Worm (Caenorhabditis elegans) whole organism, midembryonic: ENCODE results near the gene fbxb-116.

Experiments
- T22C8.4 ChIP-seq: fragments of 200-800 bp; sonication (Bioruptor generic); IDR thresholded peaks from 2 replicates; pipeline ENCODE4 v1.3.6; 2022; ENCODE audit warnings: missing genetic modification characterization, missing compliant biosample characterization
- cog-1 ChIP-seq: sonication (generic microtip); optimal IDR thresholded peaks from 2 replicates; lab custom pipeline; 2016; ENCODE audit warnings: missing genetic modification characterization, missing compliant biosample characterization
- flt-1 ChIP-seq: fragments of 200-800 bp; sonication (Bioruptor generic); IDR thresholded peaks from 2 replicates; pipeline ENCODE4 v1.3.6; 2022; ENCODE audit warnings: missing genetic modification characterization, missing compliant biosample characterization
- klf-2 ChIP-seq: fragments of 200-800 bp; sonication (Bioruptor generic); conservative IDR thresholded peaks from 2 replicates; pipeline ENCODE4 v1.3.6; 2022; ENCODE audit warnings: missing genetic modification reagents, missing genetic modification characterization, missing compliant biosample characterization
- med-1 ChIP-seq: sonication (generic microtip); optimal IDR thresholded peaks from 2 replicates; lab custom pipeline; 2017; ENCODE audit warnings: missing genetic modification characterization, mild to moderate bottlenecking, missing compliant biosample characterization, antibody characterized with exemption, missing genetic modification reagents; ENCODE audit not compliant: insufficient read depth
- ref-1 ChIP-seq: fragments of 200-800 bp; sonication (Bioruptor generic); conservative IDR thresholded peaks from 2 replicates; pipeline ENCODE4 v1.3.6; 2022; ENCODE audit warnings: missing genetic modification reagents, missing genetic modification characterization, missing compliant biosample characterization
- tab-1 ChIP-seq: fragments of 200-800 bp; sonication (Bioruptor generic); IDR thresholded peaks from 2 replicates; pipeline ENCODE4 v1.3.6; 2022; ENCODE audit warnings: missing genetic modification characterization, missing compliant biosample characterization
- ztf-23 ChIP-seq: fragments of 200-800 bp; sonication (Bioruptor generic); IDR thresholded peaks from 2 replicates; pipeline ENCODE4 v1.3.6; 2022; ENCODE audit warnings: missing genetic modification reagents, missing genetic modification characterization, missing compliant biosample characterization
- ztf-29 ChIP-seq: fragments of 200-800 bp; sonication (Bioruptor generic); IDR thresholded peaks from 2 replicates; pipeline ENCODE4 v1.3.6; 2022; ENCODE audit warnings: missing genetic modification reagents, missing genetic modification characterization, missing compliant biosample characterization

fbxb-116 gene

DNA sequence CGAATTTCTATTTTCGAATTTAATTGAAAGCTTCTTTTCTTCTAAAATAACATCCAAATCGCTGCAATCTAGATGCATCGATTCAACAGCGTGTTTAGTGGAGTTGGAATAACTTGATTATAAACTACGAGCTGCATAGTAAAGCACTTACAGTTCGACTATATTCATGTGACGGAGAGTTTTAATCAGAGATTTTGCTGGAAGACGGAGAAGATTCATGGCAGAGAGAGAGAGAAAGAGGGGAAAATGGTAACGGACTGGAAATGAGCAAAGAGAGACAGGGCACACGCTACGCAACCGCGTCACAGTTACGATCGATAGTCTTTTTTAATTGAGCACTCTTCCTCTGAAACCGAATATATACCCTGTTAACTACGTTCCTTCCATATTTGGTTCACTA lies at the start of gene fbxb-116:
TSS of gene fbxb-116 (plus strand) at position 301 of the 400 bp plus-strand sequence.
- TF ChIP-seq ztf-29 (no peak), med-1 (GFP tag; lab: Kevin White, UChicago) (no peak), ref-1 (GFP tag; lab: Robert Waterston, UW) (no peak), klf-2 (GFP tag; lab: Robert Waterston, UW) (no peak), ztf-23 (GFP tag; lab: Robert Waterston, UW) (no peak), T22C8.4 (no peak), tab-1 (GFP tag; lab: Robert Waterston, UW) (no peak), cog-1 (tag; lab: Kevin White, UChicago) (no peak), flt-1 (no peak)

DNA sequence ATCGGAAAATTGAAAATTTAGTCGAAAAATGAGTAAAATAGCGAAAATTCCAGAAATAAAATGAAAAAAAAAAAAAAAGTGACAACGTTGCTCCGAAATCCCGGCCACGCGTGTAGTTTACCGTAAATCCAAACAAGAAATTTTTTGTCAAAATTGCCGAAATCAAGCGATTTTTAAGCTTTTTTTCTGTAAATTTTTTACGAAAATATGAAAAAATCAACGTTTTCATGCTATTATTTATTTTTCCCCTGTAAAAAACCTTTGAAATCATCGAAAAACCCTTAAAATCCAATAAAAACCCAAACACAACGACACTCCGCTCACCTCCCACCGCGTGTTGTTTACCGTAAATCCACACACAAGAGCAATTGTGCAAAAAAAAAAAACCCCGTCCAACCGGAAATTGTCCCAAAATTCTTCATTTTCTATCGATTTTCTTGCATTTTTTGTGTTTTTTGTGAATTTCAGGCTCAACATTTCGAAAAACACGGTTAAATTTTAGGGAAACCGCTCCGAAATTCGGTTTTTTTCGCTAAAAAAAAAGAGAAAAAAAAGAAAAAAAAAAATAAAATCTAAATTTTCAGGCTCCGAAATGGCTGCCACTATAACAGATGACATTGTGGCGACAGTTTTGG lies 43.5 kb upstream of the fbxb-116 start, which contains the start of the genes Y39B6A.3 and pph-5:
TSS of gene Y39B6A.3 (minus strand) at position 51 of the 635 bp plus-strand sequence.
TSS of gene pph-5 (plus strand) at position 585 of the 635 bp plus-strand sequence.
- no peak for TF ChIP-seq tab-1 (GFP tag; lab: Robert Waterston, UW)
- TF ChIP-seq ztf-23 (GFP tag; lab: Robert Waterston, UW): no peak
- no peak for TF ChIP-seq ztf-29
- TF ChIP-seq ref-1 (GFP tag; lab: Robert Waterston, UW): no peak
- no peak for TF ChIP-seq T22C8.4
- TF ChIP-seq flt-1: no peak
- TF ChIP-seq med-1 (GFP tag; lab: Kevin White, UChicago): no peak
- no peak for TF ChIP-seq klf-2 (GFP tag; lab: Robert Waterston, UW)
- no peak for TF ChIP-seq cog-1 (tag; lab: Kevin White, UChicago)

DNA sequence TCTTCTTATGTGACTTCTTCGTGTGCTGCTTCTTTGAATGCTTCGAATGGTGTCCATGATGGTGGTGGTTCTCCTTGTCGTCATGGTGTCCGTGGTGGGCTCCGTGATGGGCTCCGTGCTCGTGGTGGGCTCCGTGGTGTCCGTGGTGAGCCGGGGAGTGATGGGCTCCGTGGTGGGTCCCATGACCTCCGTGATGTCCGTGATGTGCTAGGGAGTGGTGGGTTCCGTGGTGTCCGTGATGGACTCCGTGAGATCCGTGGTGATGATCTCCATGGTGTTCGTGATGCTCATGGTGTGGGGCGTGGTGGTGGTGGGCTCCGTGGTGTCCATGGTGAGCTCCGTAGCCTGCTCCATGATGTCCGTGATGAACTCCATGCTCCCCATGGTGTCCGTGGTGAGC lies 32.4 kb upstream of the fbxb-116 start:
- TF ChIP-seq tab-1 (GFP tag; lab: Robert Waterston, UW) (no peak), flt-1 (no peak)

DNA sequence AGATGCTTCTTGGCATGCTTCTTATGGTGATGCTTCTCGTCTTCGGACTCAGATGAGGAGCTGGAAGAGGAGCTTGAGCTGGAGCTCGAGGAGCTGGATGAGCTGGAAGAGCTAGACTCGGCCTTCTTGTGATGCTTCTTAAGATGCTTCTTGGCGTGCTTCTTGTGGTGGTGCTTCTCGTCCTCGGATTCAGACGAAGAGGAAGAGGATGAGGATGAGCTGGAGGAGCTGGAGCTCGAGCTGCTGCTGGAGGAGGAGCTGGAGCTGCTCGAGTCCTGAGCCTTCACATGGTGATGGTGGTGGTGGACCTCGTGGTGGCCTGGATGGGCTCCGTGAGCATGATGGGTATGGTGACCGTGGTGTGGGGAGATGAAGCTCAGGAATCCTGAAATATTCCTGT lies 30.8 kb upstream of the fbxb-116 start:
- TF ChIP-seq ref-1 (GFP tag; lab: Robert Waterston, UW): no peak
- TF ChIP-seq med-1 (GFP tag; lab: Kevin White, UChicago): no peak
- no peak for TF ChIP-seq flt-1
- no peak for TF ChIP-seq ztf-29
- TF ChIP-seq ztf-23 (GFP tag; lab: Robert Waterston, UW): no peak
- no peak for TF ChIP-seq cog-1 (tag; lab: Kevin White, UChicago)
- no peak for TF ChIP-seq klf-2 (GFP tag; lab: Robert Waterston, UW)
- no peak for TF ChIP-seq tab-1 (GFP tag; lab: Robert Waterston, UW)
- no peak for TF ChIP-seq T22C8.4

DNA sequence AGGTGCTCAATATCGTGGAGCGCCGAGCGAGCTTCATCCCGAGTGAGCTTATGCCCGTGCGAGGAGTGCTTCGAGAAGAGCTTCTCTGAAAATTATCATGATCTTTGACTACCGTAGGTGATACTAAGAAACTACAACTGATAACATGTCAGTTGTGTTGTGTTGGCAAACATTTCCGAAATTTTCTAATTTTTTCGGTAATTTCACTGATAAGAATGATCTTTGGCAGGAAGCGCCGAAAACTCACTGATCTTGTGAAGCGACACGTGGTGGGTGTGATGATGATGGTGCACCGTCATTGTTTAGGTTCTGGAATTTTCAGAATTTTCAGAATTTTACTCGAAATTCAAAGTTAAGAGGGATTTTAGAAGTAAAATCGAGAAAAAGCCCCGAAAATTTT lies 30.3 kb upstream of the fbxb-116 start, which contains the start of gene Y39B6A.1:
TSS of gene Y39B6A.1 (minus strand) at position 309 of the 400 bp plus-strand sequence.
- TF ChIP-seq ref-1 (GFP tag; lab: Robert Waterston, UW) (no peak), T22C8.4 (no peak), ztf-29 (no peak), ztf-23 (GFP tag; lab: Robert Waterston, UW) (no peak), klf-2 (GFP tag; lab: Robert Waterston, UW) (no peak), cog-1 (tag; lab: Kevin White, UChicago) (no peak), med-1 (GFP tag; lab: Kevin White, UChicago) (no peak), tab-1 (GFP tag; lab: Robert Waterston, UW) (no peak), flt-1 (no peak)

DNA sequence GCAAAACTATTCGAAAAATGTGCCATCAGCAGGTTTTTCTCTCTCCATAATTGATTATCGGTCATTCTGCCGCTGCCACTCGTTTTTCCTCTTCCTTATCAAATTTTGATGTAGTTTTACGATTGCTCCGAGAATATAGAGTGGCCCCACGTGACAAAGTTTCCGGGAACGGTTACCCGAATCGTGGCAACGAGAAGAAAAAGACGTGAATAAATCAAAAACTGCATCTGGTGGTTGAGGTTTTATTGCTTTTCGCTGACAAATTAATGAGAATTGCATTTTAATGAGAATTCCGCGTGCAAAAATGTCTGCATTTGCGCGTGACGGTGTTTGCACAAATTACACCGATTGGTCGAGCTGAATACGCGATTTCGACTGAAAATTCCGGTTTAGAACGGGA lies 28.1 kb upstream of the fbxb-116 start:
- TF ChIP-seq T22C8.4 (no peak), med-1 (GFP tag; lab: Kevin White, UChicago) (no peak), ztf-23 (GFP tag; lab: Robert Waterston, UW) (no peak), ztf-29 (no peak), flt-1 (no peak), cog-1 (tag; lab: Kevin White, UChicago) (no peak), ref-1 (GFP tag; lab: Robert Waterston, UW) (no peak), klf-2 (GFP tag; lab: Robert Waterston, UW) (no peak), tab-1 (GFP tag; lab: Robert Waterston, UW) (no peak)

DNA sequence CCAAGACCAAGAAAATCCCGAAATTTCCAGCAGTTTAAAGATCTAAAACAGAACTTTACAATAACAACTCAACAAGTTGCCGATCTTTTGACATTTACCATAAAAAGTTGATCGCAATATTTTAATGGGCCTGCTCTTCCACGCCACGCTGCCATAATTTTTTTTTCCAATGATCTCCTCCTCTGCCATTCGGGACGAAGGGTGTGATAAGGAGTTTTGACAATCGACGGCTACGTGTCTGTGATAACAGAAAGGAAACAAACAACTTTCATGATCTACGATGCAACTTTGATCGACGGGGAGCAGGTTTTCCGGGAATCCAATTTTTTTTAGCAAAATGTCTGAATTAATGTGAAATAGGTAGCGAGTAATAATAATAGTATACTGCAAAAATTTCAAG lies 26.7 kb upstream of the fbxb-116 start:
- TF ChIP-seq flt-1 (no peak), ztf-29 (no peak), klf-2 (GFP tag; lab: Robert Waterston, UW) (no peak), tab-1 (GFP tag; lab: Robert Waterston, UW) (no peak), T22C8.4 (no peak), med-1 (GFP tag; lab: Kevin White, UChicago) (no peak), ztf-23 (GFP tag; lab: Robert Waterston, UW) (no peak), ref-1 (GFP tag; lab: Robert Waterston, UW) (no peak), cog-1 (tag; lab: Kevin White, UChicago) (no peak)

DNA sequence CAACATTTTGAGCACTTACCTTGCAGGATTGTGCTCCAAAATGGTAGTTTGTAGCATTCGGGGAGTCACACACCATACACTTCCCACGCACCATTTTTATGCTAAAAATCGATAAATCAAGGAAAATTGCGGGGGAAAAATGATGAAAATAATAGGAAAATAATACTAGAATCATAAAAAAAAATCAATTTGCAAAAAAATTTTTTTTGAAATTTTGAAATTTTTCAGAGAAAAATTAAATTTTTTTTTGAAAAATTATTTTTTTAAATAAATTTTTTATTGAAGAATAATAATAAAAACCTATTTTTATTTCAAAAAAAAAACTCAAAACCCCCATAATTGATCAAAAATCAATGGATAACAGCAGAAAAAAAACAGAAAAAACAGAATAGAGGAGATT lies 21.8 kb upstream of the fbxb-116 start, which contains the start of gene nhr-79:
TSS of gene nhr-79 (minus strand) at position 101 of the 400 bp plus-strand sequence.
- TF ChIP-seq flt-1: no peak
- no peak for TF ChIP-seq ref-1 (GFP tag; lab: Robert Waterston, UW)
- TF ChIP-seq ztf-23 (GFP tag; lab: Robert Waterston, UW): no peak
- no peak for TF ChIP-seq cog-1 (tag; lab: Kevin White, UChicago)
- no peak for TF ChIP-seq klf-2 (GFP tag; lab: Robert Waterston, UW)
- no peak for TF ChIP-seq T22C8.4
- no peak for TF ChIP-seq ztf-29
- no peak for TF ChIP-seq tab-1 (GFP tag; lab: Robert Waterston, UW)
- TF ChIP-seq med-1 (GFP tag; lab: Kevin White, UChicago): no peak

DNA sequence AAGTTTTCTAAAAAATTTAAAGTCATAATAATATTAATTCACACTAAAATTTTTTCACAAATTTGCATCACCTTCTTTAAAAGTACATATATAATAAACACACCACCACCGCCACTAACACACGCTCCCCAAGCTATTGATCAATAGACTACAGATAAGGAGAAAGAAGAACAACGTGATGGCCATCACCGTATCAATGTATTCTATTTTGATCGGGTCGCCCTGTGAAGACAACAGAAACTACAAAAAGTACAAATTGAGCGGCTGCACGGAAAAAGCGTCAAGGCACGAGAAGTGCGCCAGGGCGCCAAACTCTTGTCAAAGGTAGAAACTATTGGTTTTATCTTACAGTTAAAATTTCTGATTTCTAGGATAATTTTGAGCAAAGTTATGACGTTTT lies 21.2 kb upstream of the fbxb-116 start:
- no peak for TF ChIP-seq med-1 (GFP tag; lab: Kevin White, UChicago)
- no peak for TF ChIP-seq flt-1
- no peak for TF ChIP-seq ref-1 (GFP tag; lab: Robert Waterston, UW)
- no peak for TF ChIP-seq T22C8.4
- TF ChIP-seq tab-1 (GFP tag; lab: Robert Waterston, UW): no peak
- no peak for TF ChIP-seq ztf-29
- TF ChIP-seq klf-2 (GFP tag; lab: Robert Waterston, UW): no peak
- no peak for TF ChIP-seq cog-1 (tag; lab: Kevin White, UChicago)
- TF ChIP-seq ztf-23 (GFP tag; lab: Robert Waterston, UW): no peak
